Worm (Caenorhabditis elegans) whole organism, young adult: Measurements from ENCODE around the gene F56D6.8.

Experiments
- B0261.1 ChIP-seq: sonication (generic microtip); optimal IDR thresholded peaks from 2 replicates; lab custom pipeline; 2016; ENCODE audit warnings: mild to moderate bottlenecking, missing genetic modification characterization, moderate library complexity, missing compliant biosample characterization
- D2030.7 ChIP-seq: fragments of 200-800 bp; sonication (Bioruptor generic); IDR thresholded peaks from 2 replicates; pipeline ENCODE4 v1.3.6; 2022; ENCODE audit warnings: missing genetic modification reagents, missing genetic modification characterization, missing compliant biosample characterization
- F55B11.4 ChIP-seq: sonication (generic microtip); optimal IDR thresholded peaks from 2 replicates; lab custom pipeline; 2016; ENCODE audit warnings: missing compliant biosample characterization, missing genetic modification characterization, borderline replicate concordance; ENCODE audit not compliant: insufficient read depth
- Y53G8AR.9 ChIP-seq: fragments of 200-800 bp; sonication (Bioruptor generic); conservative IDR thresholded peaks from 2 replicates; pipeline ENCODE4 v1.3.6; 2022; ENCODE audit warnings: missing genetic modification reagents, missing genetic modification characterization, missing compliant biosample characterization
- Y56A3A.18 ChIP-seq: fragments of 200-800 bp; sonication (Bioruptor generic); IDR thresholded peaks from 2 replicates; pipeline ENCODE4 v1.3.6; 2022; ENCODE audit warnings: missing genetic modification reagents, missing genetic modification characterization, missing compliant biosample characterization
- Y79H2A.3 ChIP-seq: fragments of 200-800 bp; sonication (Bioruptor generic); conservative IDR thresholded peaks from 2 replicates; pipeline ENCODE4 v1.3.6; 2022; ENCODE audit warnings: missing genetic modification reagents, missing genetic modification characterization, missing compliant biosample characterization
- akir-1 ChIP-seq: fragments of 200-800 bp; sonication (Bioruptor generic); optimal IDR thresholded peaks from 2 replicates; lab custom pipeline; 2018; ENCODE audit warnings: mild to moderate bottlenecking, missing genetic modification characterization, moderate library complexity, missing compliant biosample characterization
- ama-1 ChIP-seq, 3 experiments: fragments of 150-350 bp in 1 of 3; sonication (generic microtip) in 2 of 3; optimal IDR thresholded peaks; 2 replicates each; lab custom pipeline; 2014 to 2018; ENCODE audit warnings: missing biosample characterization in 2 of 3, missing genetic modification characterization in 2 of 3, missing genetic modification reagents in 2 of 3
- aptf-3 ChIP-seq: fragments of 200-800 bp; sonication (Bioruptor generic); IDR thresholded peaks from 2 replicates; pipeline ENCODE4 v1.3.6; 2022; ENCODE audit warnings: missing genetic modification characterization, missing compliant biosample characterization
- attf-5 ChIP-seq: fragments of 200-800 bp; sonication (Bioruptor generic); optimal IDR thresholded peaks from 2 replicates; lab custom pipeline; 2018; ENCODE audit warnings: mild to moderate bottlenecking, missing genetic modification characterization, missing compliant biosample characterization
- attf-6 ChIP-seq: fragments of 200-800 bp; sonication (Bioruptor generic); IDR thresholded peaks from 2 replicates; pipeline ENCODE4 v1.3.6; 2022; ENCODE audit warnings: missing genetic modification reagents, missing genetic modification characterization, missing compliant biosample characterization
- bed-1 ChIP-seq: fragments of 200-800 bp; sonication (Bioruptor generic); IDR thresholded peaks from 2 replicates; pipeline ENCODE4 v1.3.6; 2022; ENCODE audit warnings: missing genetic modification reagents, missing genetic modification characterization, missing compliant biosample characterization
- cebp-1 ChIP-seq, 2 experiments: fragments of 200-800 bp in 1 of 2; sonication (Bioruptor generic) in 1 of 2; sonication (generic microtip) in 1 of 2; IDR thresholded peaks in 1 of 2; optimal IDR thresholded peaks in 1 of 2; 2 replicates each; pipeline versions ENCODE4 v1.3.6 to Lab custom; 2017 to 2022; ENCODE audit warnings: missing compliant biosample characterization in 2 of 2, missing genetic modification characterization in 2 of 2, mild to moderate bottlenecking in 1 of 2, missing genetic modification reagents in 1 of 2, moderate library complexity in 1 of 2
- ceh-27 ChIP-seq: fragments of 200-800 bp; sonication (Bioruptor generic); optimal IDR thresholded peaks from 2 replicates; lab custom pipeline; 2018; ENCODE audit warnings: mild to moderate bottlenecking, missing genetic modification characterization, moderate library complexity, missing compliant biosample characterization
- ceh-91 ChIP-seq: fragments of 200-800 bp; sonication (Bioruptor generic); IDR thresholded peaks from 2 replicates; pipeline ENCODE4 v1.3.6; 2022; ENCODE audit warnings: missing genetic modification reagents, missing genetic modification characterization, missing compliant biosample characterization
- dox-1 ChIP-seq: fragments of 200-800 bp; sonication (Bioruptor generic); IDR thresholded peaks from 2 replicates; pipeline ENCODE4 v1.3.6; 2022; ENCODE audit warnings: missing genetic modification reagents, missing genetic modification characterization, missing compliant biosample characterization
- dpff-1 ChIP-seq: sonication (generic microtip); optimal IDR thresholded peaks from 2 replicates; lab custom pipeline; 2017; ENCODE audit warnings: mild to moderate bottlenecking, missing genetic modification characterization, missing compliant biosample characterization
- egrh-3 ChIP-seq: fragments of 200-800 bp; sonication (Bioruptor generic); IDR thresholded peaks from 2 replicates; pipeline ENCODE4 v1.3.6; 2022; ENCODE audit warnings: missing genetic modification reagents, missing genetic modification characterization, missing compliant biosample characterization
- gei-17 ChIP-seq: fragments of 200-800 bp; sonication (Bioruptor generic); optimal IDR thresholded peaks from 2 replicates; lab custom pipeline; 2018; ENCODE audit warnings: mild to moderate bottlenecking, missing genetic modification characterization, missing compliant biosample characterization
- hlh-12 ChIP-seq: sonication (generic microtip); optimal IDR thresholded peaks from 2 replicates; lab custom pipeline; 2016; ENCODE audit warnings: missing genetic modification characterization, missing compliant biosample characterization
- hmg-1.2 ChIP-seq: fragments of 200-800 bp; sonication (Bioruptor generic); IDR thresholded peaks from 2 replicates; pipeline ENCODE4 v1.3.6; 2022; ENCODE audit warnings: missing genetic modification reagents, missing genetic modification characterization, missing compliant biosample characterization
- hrde-1 ChIP-seq: sonication (generic microtip); optimal IDR thresholded peaks from 2 replicates; lab custom pipeline; 2016; ENCODE audit warnings: missing genetic modification characterization, mild to moderate bottlenecking, missing compliant biosample characterization, moderate library complexity, missing genotype, missing genetic modification reagents, borderline replicate concordance
- hsf-1 ChIP-seq: fragments of 200-800 bp; sonication (Bioruptor generic); IDR thresholded peaks from 2 replicates; pipeline ENCODE4 v1.3.6; 2022; ENCODE audit warnings: missing genetic modification reagents, missing genetic modification characterization, missing compliant biosample characterization
- lag-1 ChIP-seq: fragments of 200-800 bp; sonication (Bioruptor generic); IDR thresholded peaks from 2 replicates; pipeline ENCODE4 v1.3.6; 2022; ENCODE audit warnings: missing genetic modification reagents, missing genetic modification characterization, missing compliant biosample characterization
- let-526 ChIP-seq: fragments of 200-800 bp; sonication (Bioruptor generic); IDR thresholded peaks from 2 replicates; pipeline ENCODE4 v1.3.6; 2022; ENCODE audit warnings: missing genetic modification reagents, missing genetic modification characterization, missing compliant biosample characterization
- lin-26 ChIP-seq: fragments of 200-800 bp; sonication (Bioruptor generic); IDR thresholded peaks from 2 replicates; pipeline ENCODE4 v1.3.6; 2022; ENCODE audit warnings: missing genetic modification reagents, missing genetic modification characterization, missing compliant biosample characterization
- lin-35 ChIP-seq, 3 experiments: fragments of 150-350 bp in 2 of 3; sonication (generic microtip) in 1 of 3; optimal IDR thresholded peaks; 2 replicates each; lab custom pipeline; 2014 to 2018; ENCODE audit warnings: missing biosample characterization in 3 of 3, missing genetic modification characterization in 3 of 3, missing genetic modification reagents in 3 of 3
- lsl-1 ChIP-seq: fragments of 200-800 bp; sonication (Bioruptor generic); optimal IDR thresholded peaks from 2 replicates; lab custom pipeline; 2018; ENCODE audit warnings: mild to moderate bottlenecking, missing genetic modification characterization, moderate library complexity, missing compliant biosample characterization
- madf-10 ChIP-seq: sonication (generic microtip); optimal IDR thresholded peaks from 2 replicates; lab custom pipeline; 2016; ENCODE audit warnings: mild to moderate bottlenecking, missing genetic modification characterization, missing compliant biosample characterization
- madf-6 ChIP-seq: fragments of 200-800 bp; sonication (Bioruptor generic); IDR thresholded peaks from 2 replicates; pipeline ENCODE4 v1.3.6; 2022; ENCODE audit warnings: missing genetic modification reagents, missing genetic modification characterization, missing compliant biosample characterization
- mcd-1 ChIP-seq: fragments of 200-800 bp; sonication (Bioruptor generic); IDR thresholded peaks from 2 replicates; pipeline ENCODE4 v1.3.6; 2022; ENCODE audit warnings: missing genetic modification reagents, missing genetic modification characterization, missing compliant biosample characterization
- mxl-1 ChIP-seq: sonication (generic microtip); optimal IDR thresholded peaks from 2 replicates; lab custom pipeline; 2016; ENCODE audit warnings: missing genetic modification characterization, missing compliant biosample characterization
- nfya-2 ChIP-seq: fragments of 200-800 bp; sonication (Bioruptor generic); IDR thresholded peaks from 2 replicates; pipeline ENCODE4 v1.3.6; 2022; ENCODE audit warnings: missing genetic modification reagents, missing genetic modification characterization, missing compliant biosample characterization
- nfyb-1 ChIP-seq: fragments of 200-800 bp; sonication (Bioruptor generic); IDR thresholded peaks from 2 replicates; pipeline ENCODE4 v1.3.6; 2022; ENCODE audit warnings: missing genetic modification reagents, missing genetic modification characterization, missing compliant biosample characterization
- nhr-120 ChIP-seq: fragments of 200-800 bp; sonication (Bioruptor generic); IDR thresholded peaks from 2 replicates; pipeline ENCODE4 v1.3.6; 2022; ENCODE audit warnings: missing genetic modification characterization, missing compliant biosample characterization
- nhr-80 ChIP-seq: sonication (generic microtip); optimal IDR thresholded peaks from 2 replicates; lab custom pipeline; 2016; ENCODE audit warnings: missing genetic modification characterization, missing compliant biosample characterization
- sdz-38 ChIP-seq: sonication (generic microtip); optimal IDR thresholded peaks from 2 replicates; lab custom pipeline; 2016; ENCODE audit warnings: missing genotype, missing genetic modification characterization, missing compliant biosample characterization
- snpc-1.1 ChIP-seq: sonication (generic microtip); optimal IDR thresholded peaks from 2 replicates; lab custom pipeline; 2017; ENCODE audit warnings: missing genetic modification characterization, mild to moderate bottlenecking, missing compliant biosample characterization, antibody characterized with exemption, moderate library complexity, missing genotype, missing genetic modification reagents; ENCODE audit not compliant: insufficient read depth
- snpc-1.3 ChIP-seq: sonication (generic microtip); optimal IDR thresholded peaks from 2 replicates; lab custom pipeline; 2017; ENCODE audit warnings: missing genetic modification characterization, mild to moderate bottlenecking, missing compliant biosample characterization, antibody characterized with exemption, moderate library complexity, missing genotype, missing genetic modification reagents; ENCODE audit not compliant: insufficient read depth
- snpc-4 ChIP-seq, 5 experiments: fragments of 150-350 bp in 1 of 5; sonication (generic microtip) in 4 of 5; optimal IDR thresholded peaks; 2 replicates each; lab custom pipeline; 2014 to 2018; ENCODE audit warnings: missing genetic modification characterization in 5 of 5, missing biosample characterization in 3 of 5, antibody characterized with exemption in 2 of 5, mild to moderate bottlenecking in 2 of 5, missing compliant biosample characterization in 2 of 5, missing genotype in 2 of 5, moderate library complexity in 2 of 5, missing genetic modification reagents in 1 of 5
- ztf-18 ChIP-seq: sonication (generic microtip); optimal IDR thresholded peaks from 2 replicates; lab custom pipeline; 2016; ENCODE audit warnings: missing genotype, mild to moderate bottlenecking, missing genetic modification characterization, missing compliant biosample characterization
- ztf-6 ChIP-seq: fragments of 200-800 bp; sonication (Bioruptor generic); IDR thresholded peaks from 2 replicates; pipeline ENCODE4 v1.3.6; 2022; ENCODE audit warnings: missing genetic modification reagents, missing genetic modification characterization, missing compliant biosample characterization

Gene F56D6.8

ce11 chrIV:3875260-3875659 lies 19.0 kb downstream of the F56D6.8 start (continued):
- no peak for TF ChIP-seq lag-1 (GFP tag; lab: Robert Waterston, UW)
- no peak for TF ChIP-seq hlh-12 (tag; lab: Kevin White, UChicago)
- no peak for TF ChIP-seq ztf-18
- no peak for TF ChIP-seq bed-1 (GFP tag; lab: Robert Waterston, UW)
- no peak for TF ChIP-seq nfya-2
- no peak for TF ChIP-seq Y56A3A.18 (GFP tag; lab: Robert Waterston, UW)
- TF ChIP-seq nhr-80, result peak; percentile 39
- no peak for TF ChIP-seq dpff-1
- TF ChIP-seq snpc-1.1 (tag; lab: Kevin White, UChicago), result no peak
- no peak for TF ChIP-seq let-526 (GFP tag; lab: Robert Waterston, UW)
- no peak for TF ChIP-seq ceh-27
- no peak for TF ChIP-seq snpc-4 (GFP tag; optimal IDR thresholded peaks at IDR 0.05; lab: Kevin White, UChicago)
- no peak for TF ChIP-seq snpc-4 (tag; optimal IDR thresholded peaks at IDR 0.05; lab: Kevin White, UChicago)
- TF ChIP-seq D2030.7 (GFP tag; lab: Robert Waterston, UW), result no peak
- no peak for TF ChIP-seq ztf-6 (GFP tag; lab: Robert Waterston, UW)
- TF ChIP-seq egrh-3 (GFP tag; lab: Robert Waterston, UW), result peak; percentile 24; the same call in 1 of the 2 replicates
- peak in 1 of 3 experiments; percentile 37 for TF ChIP-seq lin-35 (GFP tag; optimal IDR thresholded peaks at IDR 0.05; lab: Kevin White, UChicago)
- peak; percentile 5 for TF ChIP-seq attf-5 (GFP tag; lab: Kevin White, UChicago)
- peak; percentile 84 for TF ChIP-seq cebp-1 (GFP tag; IDR thresholded peaks at IDR 0.05; lab: Robert Waterston, UW)
- peak; percentile 92 for TF ChIP-seq cebp-1 (tag; optimal IDR thresholded peaks at IDR 0.05; lab: Kevin White, UChicago)
- no peak for TF ChIP-seq madf-10
- TF ChIP-seq lin-26 (GFP tag; lab: Robert Waterston, UW), result no peak
- peak; percentile 34; the same call in 1 of the 2 replicates for TF ChIP-seq nfyb-1
- no peak for TF ChIP-seq lsl-1 (GFP tag; lab: Kevin White, UChicago)
- 0 out of 2 replicates have a peak, but pooled peaks have one; percentile 19 for TF ChIP-seq Y53G8AR.9 (GFP tag; lab: Robert Waterston, UW)
- no peak for TF ChIP-seq attf-6 (GFP tag; lab: Robert Waterston, UW)
- no peak for TF ChIP-seq sdz-38 (tag; lab: Kevin White, UChicago)
- TF ChIP-seq dox-1 (GFP tag; lab: Robert Waterston, UW), result peak; percentile 49
- TF ChIP-seq hmg-1.2 (GFP tag; lab: Robert Waterston, UW), result peak; percentile 39; the same call in 1 of the 2 replicates
- TF ChIP-seq F55B11.4 (tag; lab: Kevin White, UChicago), result no peak
- no peak for TF ChIP-seq snpc-1.3 (tag; lab: Kevin White, UChicago)
- no peak for TF ChIP-seq ceh-91 (GFP tag; lab: Robert Waterston, UW)
- no peak for TF ChIP-seq nhr-120 (GFP tag; lab: Robert Waterston, UW)
- TF ChIP-seq mxl-1 (tag; lab: Kevin White, UChicago), result no peak
- no peak for TF ChIP-seq aptf-3 (GFP tag; lab: Robert Waterston, UW)
- no peak for TF ChIP-seq akir-1 (GFP tag; lab: Kevin White, UChicago)
- TF ChIP-seq gei-17, result no peak
- no peak for TF ChIP-seq Y79H2A.3 (GFP tag; lab: Robert Waterston, UW)
- no peak for TF ChIP-seq ama-1 (optimal IDR thresholded peaks at IDR 0.05; lab: Kevin White, UChicago)
- no peak for TF ChIP-seq ama-1 (GFP tag; optimal IDR thresholded peaks at IDR 0.05; lab: Kevin White, UChicago)
- no peak for TF ChIP-seq mcd-1 (GFP tag; lab: Robert Waterston, UW)
- TF ChIP-seq hsf-1, result no peak
- no peak for TF ChIP-seq B0261.1 (tag; lab: Kevin White, UChicago)
- no peak for TF ChIP-seq madf-6 (GFP tag; lab: Robert Waterston, UW)
- TF ChIP-seq hrde-1, result no peak
